Worm (Caenorhabditis elegans): ENCODE data around the gene srd-33.
A peak's percentile ranks its signal among the peaks of the same experiment; 100 is the strongest.

The srd-33 gene

DNA sequence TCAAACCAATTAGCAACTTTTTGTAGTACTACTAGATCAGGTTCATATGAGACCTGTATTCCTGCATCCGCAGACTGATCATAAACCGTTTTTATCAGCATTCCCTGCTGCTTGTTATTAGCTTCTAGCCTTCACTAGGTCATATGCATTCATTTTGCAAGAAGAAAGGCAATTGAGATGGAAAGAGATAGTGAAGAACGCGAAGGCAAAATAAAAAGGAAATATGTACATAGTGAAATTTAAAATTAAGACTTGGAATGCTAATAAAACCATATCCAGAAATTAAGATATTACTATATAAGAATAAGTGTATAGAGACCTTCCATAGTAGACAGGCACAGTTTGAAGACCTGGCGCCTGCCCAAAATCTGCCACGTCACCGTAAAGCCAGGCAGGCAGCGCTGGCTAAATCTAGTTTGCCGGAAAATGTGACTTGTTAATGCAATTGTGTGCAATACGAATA lies 48.6 kb downstream of the srd-33 start, which contains the start of the genes C02E7.8 and srh-23:
TSS of gene C02E7.8 (minus strand) at position 101 of the 463 bp plus-strand sequence.
TSS of gene srh-23 (plus strand) at position 413 of the 463 bp plus-strand sequence.
- no peak for TF ChIP-seq nhr-71 (tag; optimal IDR thresholded peaks at IDR 0.05)
- no peak for TF ChIP-seq egl-13 (tag; optimal IDR thresholded peaks at IDR 0.05)
- no peak for TF ChIP-seq hpl-2 (GFP tag; optimal IDR thresholded peaks at IDR 0.05)
- no peak for TF ChIP-seq nhr-28 (tag; optimal IDR thresholded peaks at IDR 0.05)
- no peak for TF ChIP-seq skn-1 (tag; optimal IDR thresholded peaks at IDR 0.05)
- no peak for TF ChIP-seq C34B4.2 (tag; optimal IDR thresholded peaks at IDR 0.05)
- peak; percentile 33 for TF ChIP-seq blmp-1 (tag; optimal IDR thresholded peaks at IDR 0.05)

ce11 chrV:4922024-4922423 lies 49.9 kb downstream of the srd-33 start, which contains the start of gene srh-22:
TSS of gene srh-22 (plus strand) at chrV:4922324.
- TF ChIP-seq elt-3 (tag; optimal IDR thresholded peaks at IDR 0.05) (no peak), lin-39 (tag; optimal IDR thresholded peaks at IDR 0.05) (no peak), nhr-28 (tag; optimal IDR thresholded peaks at IDR 0.05) (no peak), nhr-12 (tag; optimal IDR thresholded peaks at IDR 0.05) (no peak), ces-1 (GFP tag; optimal IDR thresholded peaks at IDR 0.05) (no peak), ama-1 (optimal IDR thresholded peaks at IDR 0.05) (no peak), egl-27 (tag; optimal IDR thresholded peaks at IDR 0.05) (no peak), skn-1 (tag; optimal IDR thresholded peaks at IDR 0.05) (no peak), rnt-1 (tag; optimal IDR thresholded peaks at IDR 0.05) (no peak), pag-3 (tag; optimal IDR thresholded peaks at IDR 0.05; ENCODE audit: borderline replicate concordance, insufficient read depth) (no peak), nhr-237 (tag; optimal IDR thresholded peaks at IDR 0.05) (no peak), F16B12.6 (tag; optimal IDR thresholded peaks at IDR 0.05) (no peak), C04F5.9 (tag; optimal IDR thresholded peaks at IDR 0.05) (no peak)

Data from whole organism, L1 larva.